Worm (Caenorhabditis elegans): ENCODE data around the gene R07B1.7.

R07B1.7 gene

DNA sequence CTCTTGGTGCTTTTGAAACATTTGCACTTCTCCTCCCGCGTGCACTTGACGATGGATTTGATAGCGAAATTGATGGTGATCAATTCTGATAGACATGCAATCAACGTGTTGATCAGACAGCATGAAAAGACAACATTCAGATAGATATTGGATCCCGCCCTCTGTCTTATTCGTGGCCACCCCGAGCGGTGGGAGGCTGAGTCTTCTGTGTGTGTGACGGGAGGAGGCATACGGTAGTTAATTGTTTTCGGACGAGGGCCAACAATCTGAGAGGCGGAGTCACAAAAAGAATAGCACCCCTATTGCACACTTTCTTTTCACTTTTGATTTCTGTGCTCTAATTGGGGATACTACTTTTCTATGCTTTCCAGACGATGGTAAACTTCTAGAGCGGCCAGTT lies 23.0 kb upstream of the R07B1.7 start:
- TF ChIP-seq ets-7 (tag; optimal IDR thresholded peaks at IDR 0.05) = no peak
- no peak for TF ChIP-seq ama-1 (optimal IDR thresholded peaks at IDR 0.05)
- no peak for TF ChIP-seq hmbx-1 (tag; optimal IDR thresholded peaks at IDR 0.05)
- TF ChIP-seq F13C5.2 (tag; optimal IDR thresholded peaks at IDR 0.05) = no peak
- no peak for TF ChIP-seq ceh-36 (tag; optimal IDR thresholded peaks at IDR 0.05)
- no peak for TF ChIP-seq hnd-1 (tag; optimal IDR thresholded peaks at IDR 0.05)
- TF ChIP-seq hmg-4 (GFP tag; optimal IDR thresholded peaks at IDR 0.05) = no peak
- no peak for TF ChIP-seq tra-4 (tag; optimal IDR thresholded peaks at IDR 0.05)
- no peak for TF ChIP-seq ceh-13 (GFP tag; optimal IDR thresholded peaks at IDR 0.05)

DNA sequence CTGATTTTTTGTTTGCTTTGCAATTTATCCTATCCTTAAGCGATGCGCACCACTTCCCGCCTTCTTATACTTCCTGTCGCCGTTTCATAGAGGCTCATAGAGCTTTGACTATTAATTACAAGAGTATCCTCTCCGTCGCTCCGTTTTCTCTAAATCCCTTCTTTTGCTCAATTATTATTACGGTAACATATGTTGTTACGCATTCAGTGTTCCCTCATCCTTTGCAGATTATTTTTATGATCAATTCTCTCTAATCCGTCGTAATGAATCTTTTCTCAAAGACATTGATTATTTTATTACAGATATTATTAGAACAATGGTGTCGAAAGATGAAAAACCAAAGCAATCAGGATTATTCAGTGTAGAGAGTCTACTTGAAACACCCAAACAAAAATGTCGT lies 21.9 kb upstream of the R07B1.7 start, which contains the start of gene vab-15:
Gene vab-15, plus strand, starts transcription at position 301 of the 400 bp plus-strand sequence.
- no peak for TF ChIP-seq ets-7 (tag; optimal IDR thresholded peaks at IDR 0.05)
- peak; percentile 34 for TF ChIP-seq ceh-36 (tag; optimal IDR thresholded peaks at IDR 0.05)

DNA sequence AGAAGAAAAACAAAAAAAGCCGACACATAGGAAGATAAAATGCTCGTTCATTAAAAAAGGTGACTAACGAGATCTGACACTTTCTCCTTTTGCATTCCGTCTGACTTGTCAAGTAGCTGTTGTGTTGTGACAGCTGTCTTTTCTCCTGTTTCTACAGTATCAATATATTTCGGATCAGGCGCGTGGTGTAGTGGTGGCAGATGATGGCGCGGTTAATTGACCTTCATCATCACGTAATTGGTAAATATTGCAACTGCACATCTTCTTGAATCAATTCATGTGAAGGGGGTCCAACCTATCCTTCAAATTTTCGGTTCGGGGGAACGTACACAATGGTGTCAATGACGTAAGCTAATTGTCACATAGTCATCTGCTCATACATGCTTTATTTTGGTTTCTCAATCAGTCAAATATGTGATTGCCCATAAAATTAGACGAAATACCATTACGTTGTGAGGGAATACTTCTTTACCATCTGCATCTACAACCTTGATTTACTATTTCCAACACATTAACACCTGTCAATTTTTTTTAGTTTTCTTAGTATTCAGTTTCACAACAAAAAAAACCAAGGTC lies 20.6 kb upstream of the R07B1.7 start:
- TF ChIP-seq sea-1 (GFP tag; conservative IDR thresholded peaks at IDR 0.05) (no peak), tbx-37 (GFP tag; conservative IDR thresholded peaks at IDR 0.05) (no peak), ceh-36 (tag; optimal IDR thresholded peaks at IDR 0.05) (no peak)

DNA sequence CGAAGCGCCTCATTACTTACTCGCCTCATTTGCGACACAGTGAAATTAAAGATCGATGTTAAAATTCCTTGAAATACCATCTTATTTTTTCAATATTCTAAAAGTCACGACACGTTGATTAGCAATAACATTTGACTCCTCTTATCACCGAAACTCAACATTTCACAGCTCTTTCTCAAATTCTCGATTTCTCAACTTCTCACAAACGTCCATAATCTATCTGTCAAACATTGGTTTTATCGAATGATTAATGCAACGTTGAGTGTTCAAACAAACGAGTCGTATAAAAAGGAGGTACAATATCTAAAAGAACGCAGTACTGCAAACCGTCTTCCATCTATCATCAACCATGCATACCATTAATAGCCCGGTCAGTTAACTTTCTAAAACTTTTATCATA lies 18.7 kb upstream of the R07B1.7 start, which contains the start of gene lec-8:
Gene lec-8, plus strand, starts transcription at position 314 of the 400 bp plus-strand sequence.
- TF ChIP-seq F13C5.2 (tag; optimal IDR thresholded peaks at IDR 0.05) (no peak), scrt-1 (GFP tag; IDR thresholded peaks at IDR 0.05) (no peak), flt-1 (GFP tag; IDR thresholded peaks at IDR 0.05) (no peak), aly-1 (tag; optimal IDR thresholded peaks at IDR 0.05) (no peak), tbx-37 (GFP tag; conservative IDR thresholded peaks at IDR 0.05) (no peak), tra-4 (tag; optimal IDR thresholded peaks at IDR 0.05) (no peak), ama-1 (optimal IDR thresholded peaks at IDR 0.05) (no peak), ceh-13 (GFP tag; optimal IDR thresholded peaks at IDR 0.05) (no peak), tbx-11 (GFP tag; IDR thresholded peaks at IDR 0.05) (no peak), pes-1 (GFP tag; IDR thresholded peaks at IDR 0.05) (no peak), sea-1 (GFP tag; conservative IDR thresholded peaks at IDR 0.05) (no peak)

DNA sequence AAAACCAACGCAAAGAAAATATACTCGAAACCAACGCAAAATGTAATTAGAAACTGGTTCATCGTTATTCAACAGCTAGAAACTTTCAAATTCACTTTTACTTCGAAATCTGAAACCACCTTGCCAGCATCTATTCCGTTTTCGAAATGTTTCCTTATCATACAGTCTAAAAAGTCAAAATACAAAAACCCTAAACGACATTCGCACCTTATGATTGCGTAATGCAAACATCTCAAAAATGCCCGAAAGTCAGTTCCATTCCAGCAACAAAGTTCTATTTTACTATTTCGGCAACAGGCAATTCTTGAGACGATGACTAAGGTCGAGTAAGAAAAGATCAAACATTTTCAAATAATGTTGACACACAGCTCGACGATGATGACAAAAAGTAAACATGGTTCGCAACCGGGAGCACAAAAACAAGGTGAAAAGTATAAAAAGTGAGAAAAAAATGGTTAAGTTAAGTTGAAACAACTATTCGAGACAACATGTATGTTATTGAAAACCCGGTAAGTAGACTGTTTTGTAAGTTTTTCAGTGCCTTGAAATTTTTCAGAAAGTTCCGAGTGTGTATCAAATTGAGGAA lies 17.1 kb upstream of the R07B1.7 start, which contains the start of gene lec-7:
Gene lec-7, plus strand, starts transcription at position 297 of the 586 bp plus-strand sequence.
- TF ChIP-seq F13C5.2 (tag; optimal IDR thresholded peaks at IDR 0.05) (no peak), hmbx-1 (tag; optimal IDR thresholded peaks at IDR 0.05) (no peak), scrt-1 (GFP tag; IDR thresholded peaks at IDR 0.05) (no peak), ceh-36 (tag; optimal IDR thresholded peaks at IDR 0.05) (no peak), hmg-4 (GFP tag; optimal IDR thresholded peaks at IDR 0.05) (no peak)

DNA sequence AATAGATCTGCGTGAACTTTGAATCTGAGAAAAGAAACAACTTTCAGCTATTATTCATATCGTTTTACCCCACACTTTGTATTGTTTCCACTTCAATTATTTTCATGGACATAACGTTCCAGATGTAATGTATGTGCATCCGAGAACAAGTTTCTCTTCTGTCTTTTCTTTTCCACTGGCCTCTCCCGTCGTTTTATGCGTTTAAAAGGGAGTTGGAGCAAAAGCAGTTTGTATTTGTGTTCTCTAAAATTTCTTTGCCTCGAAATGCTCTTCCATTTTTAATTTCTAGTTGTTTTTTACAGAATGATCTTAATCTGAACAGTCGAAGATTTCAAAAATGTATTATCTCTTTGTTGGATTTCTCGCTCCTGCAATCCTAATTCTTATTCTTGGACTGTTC lies 12.3 kb upstream of the R07B1.7 start, which contains the start of gene R07B1.11:
Gene R07B1.11, plus strand, starts transcription at position 301 of the 400 bp plus-strand sequence.
- TF ChIP-seq aly-1 (tag; optimal IDR thresholded peaks at IDR 0.05) = no peak
- TF ChIP-seq tbx-37 (GFP tag; conservative IDR thresholded peaks at IDR 0.05) = no peak
- TF ChIP-seq ceh-13 (GFP tag; optimal IDR thresholded peaks at IDR 0.05) = no peak
- no peak for TF ChIP-seq B0310.2 (tag; optimal IDR thresholded peaks at IDR 0.05)

DNA sequence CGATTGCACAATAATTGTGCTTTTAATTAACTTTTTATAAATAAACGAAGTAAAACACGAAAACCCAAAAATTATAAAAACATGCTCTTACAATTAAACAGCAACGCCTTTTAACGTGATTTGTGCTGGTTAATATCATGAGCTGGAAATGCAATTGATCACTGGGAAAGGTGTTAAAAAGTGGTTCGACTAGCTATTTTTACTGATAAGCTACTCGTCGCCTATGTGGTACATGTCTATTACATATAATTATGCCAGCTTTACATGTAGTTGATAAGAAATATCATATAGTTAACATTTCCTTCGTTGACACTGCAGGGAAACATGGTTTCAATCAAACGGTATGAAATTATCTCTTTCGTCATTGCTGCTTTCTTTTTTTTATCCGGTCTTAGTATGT lies 10.9 kb upstream of the R07B1.7 start, which contains the start of gene scav-5:
Gene scav-5, plus strand, starts transcription at position 297 of the 400 bp plus-strand sequence.
- TF ChIP-seq B0310.2 (tag; optimal IDR thresholded peaks at IDR 0.05) = no peak
- TF ChIP-seq ceh-13 (GFP tag; optimal IDR thresholded peaks at IDR 0.05) = no peak
- TF ChIP-seq tbx-37 (GFP tag; conservative IDR thresholded peaks at IDR 0.05) = no peak
- TF ChIP-seq tbx-11 (GFP tag; IDR thresholded peaks at IDR 0.05) = no peak
- TF ChIP-seq tra-4 (tag; optimal IDR thresholded peaks at IDR 0.05) = no peak
- no peak for TF ChIP-seq pes-1 (GFP tag; IDR thresholded peaks at IDR 0.05)
- no peak for TF ChIP-seq sea-1 (GFP tag; conservative IDR thresholded peaks at IDR 0.05)
- no peak for TF ChIP-seq ama-1 (optimal IDR thresholded peaks at IDR 0.05)
- no peak for TF ChIP-seq flt-1 (GFP tag; IDR thresholded peaks at IDR 0.05)
- TF ChIP-seq hmbx-1 (tag; optimal IDR thresholded peaks at IDR 0.05) = no peak
- no peak for TF ChIP-seq hmg-4 (GFP tag; optimal IDR thresholded peaks at IDR 0.05)
- no peak for TF ChIP-seq F13C5.2 (tag; optimal IDR thresholded peaks at IDR 0.05)
- no peak for TF ChIP-seq aly-1 (tag; optimal IDR thresholded peaks at IDR 0.05)
- no peak for TF ChIP-seq ceh-36 (tag; optimal IDR thresholded peaks at IDR 0.05)
- TF ChIP-seq scrt-1 (GFP tag; IDR thresholded peaks at IDR 0.05) = no peak
- TF ChIP-seq hnd-1 (tag; optimal IDR thresholded peaks at IDR 0.05) = no peak
- TF ChIP-seq ets-7 (tag; optimal IDR thresholded peaks at IDR 0.05) = no peak

DNA sequence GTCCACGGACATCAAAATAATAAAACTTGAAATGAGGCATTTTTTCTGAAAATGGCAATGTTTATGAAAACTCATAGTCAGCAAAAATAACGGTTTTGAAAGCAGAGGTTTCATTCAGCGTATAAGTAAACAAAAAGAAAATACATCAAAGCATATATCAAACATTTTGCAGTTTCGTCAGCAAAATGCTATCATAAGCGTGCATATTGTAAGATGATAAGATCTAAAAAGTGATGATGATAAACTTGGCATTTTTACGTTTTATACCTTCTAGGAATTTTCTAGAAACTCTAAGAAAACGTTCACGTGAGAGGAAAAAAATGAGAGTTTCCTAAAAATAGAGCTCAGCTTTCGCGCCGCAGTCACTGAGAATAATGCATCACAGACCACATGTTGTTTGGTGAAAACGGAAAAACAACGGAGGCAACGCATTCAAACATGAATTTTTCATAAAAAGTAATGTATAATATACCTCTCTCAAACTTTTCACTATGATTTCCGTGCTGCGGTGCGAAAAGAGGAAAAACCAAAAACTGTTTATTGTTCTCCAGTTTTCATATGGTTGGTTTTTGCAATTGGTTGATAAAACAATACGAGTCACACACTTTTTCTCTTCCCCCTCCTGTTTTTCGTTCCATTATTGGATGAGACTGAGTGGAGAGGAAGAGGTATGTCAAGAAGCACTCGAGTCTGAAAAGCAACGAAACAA lies 5.8 kb upstream of the R07B1.7 start, which contains the start of the genes gst-36 and R07B1.5:
Gene gst-36, minus strand, starts transcription at position 45 of the 709 bp plus-strand sequence.
Gene R07B1.5, plus strand, starts transcription at position 665 of the 709 bp plus-strand sequence.
- TF ChIP-seq pes-1 (GFP tag; IDR thresholded peaks at IDR 0.05) (no peak), B0310.2 (tag; optimal IDR thresholded peaks at IDR 0.05) (no peak), ceh-36 (tag; optimal IDR thresholded peaks at IDR 0.05) (no peak), aly-1 (tag; optimal IDR thresholded peaks at IDR 0.05) (no peak), tra-4 (tag; optimal IDR thresholded peaks at IDR 0.05) (no peak), flt-1 (GFP tag; IDR thresholded peaks at IDR 0.05) (no peak), ama-1 (optimal IDR thresholded peaks at IDR 0.05) (no peak), sea-1 (GFP tag; conservative IDR thresholded peaks at IDR 0.05) (no peak), F13C5.2 (tag; optimal IDR thresholded peaks at IDR 0.05) (no peak), hmg-4 (GFP tag; optimal IDR thresholded peaks at IDR 0.05) (no peak), tbx-11 (GFP tag; IDR thresholded peaks at IDR 0.05) (no peak), scrt-1 (GFP tag; IDR thresholded peaks at IDR 0.05) (no peak), hnd-1 (tag; optimal IDR thresholded peaks at IDR 0.05) (no peak)
